Worm (Caenorhabditis elegans): ENCODE measurements around the gene ZK1055.4.

ZK1055.4 gene

ce11 chrV:6559585-6559984 lies 22.3 kb upstream of the ZK1055.4 start (continued):
- TF ChIP-seq F23B12.7 (tag; optimal IDR thresholded peaks at IDR 0.05; ENCODE audit: insufficient read depth) (peak; percentile 57), Y95B8A.8 (GFP tag; IDR thresholded peaks at IDR 0.05) (0 out of 2 replicates have a peak, but pooled peaks have one; percentile 37), nfya-2 (GFP tag; IDR thresholded peaks at IDR 0.05) (no peak), bed-1 (GFP tag; IDR thresholded peaks at IDR 0.05) (no peak), lin-26 (GFP tag; IDR thresholded peaks at IDR 0.05) (peak; percentile 94)

DNA sequence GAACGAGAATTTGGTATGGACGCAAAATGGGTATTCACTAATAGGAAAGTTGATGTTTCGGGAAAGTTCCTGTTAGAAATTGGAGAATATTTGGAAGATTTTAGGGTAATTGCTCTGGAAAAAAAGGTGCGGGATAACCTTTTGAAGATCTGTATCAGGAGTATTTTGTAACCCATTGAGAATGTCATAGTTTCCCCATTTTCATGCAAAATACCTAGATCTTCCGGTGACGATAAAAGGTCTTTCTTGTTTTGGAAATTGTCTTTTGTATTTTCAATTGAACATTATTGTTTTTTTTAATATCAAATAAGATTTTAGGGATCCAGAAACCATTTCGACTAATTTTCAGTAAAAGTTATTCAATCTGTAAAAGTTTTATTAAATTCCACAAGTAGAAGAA lies 20.3 kb upstream of the ZK1055.4 start, which contains the start of gene spp-19:
TSS of gene spp-19 (minus strand) at position 101 of the 400 bp plus-strand sequence.
- TF ChIP-seq rpc-1 (optimal IDR thresholded peaks at IDR 0.05) (no peak), rpc-1 (tag; optimal IDR thresholded peaks at IDR 0.05) (no peak)

ce11 chrV:6565851-6566386 lies 15.9 kb upstream of the ZK1055.4 start, which contains the start of gene K04A8.1:
Gene K04A8.1 (plus strand): TSS chrV:6566336.
- TF ChIP-seq Y67H2A.10 (GFP tag; conservative IDR thresholded peaks at IDR 0.05) (no peak), ets-4 (GFP tag; optimal IDR thresholded peaks at IDR 0.05) (no peak), sea-2 (GFP tag; IDR thresholded peaks at IDR 0.05) (no peak), nhr-80 (tag; optimal IDR thresholded peaks at IDR 0.05) (peak; percentile 44), ztf-18 (tag; optimal IDR thresholded peaks at IDR 0.05) (no peak), dpff-1 (tag; optimal IDR thresholded peaks at IDR 0.05) (no peak)

ce11 chrV:6575406-6576130 lies 6.3 kb upstream of the ZK1055.4 start, which contains the start of gene fut-2:
Gene fut-2 (minus strand): TSS chrV:6575890.
- TF ChIP-seq C06A6.2 (GFP tag; conservative IDR thresholded peaks at IDR 0.05) = no peak
- no peak for TF ChIP-seq rec-8 (tag; optimal IDR thresholded peaks at IDR 0.05)
- no peak for TF ChIP-seq ztf-6 (GFP tag; IDR thresholded peaks at IDR 0.05)
- TF ChIP-seq mxl-1 (tag; optimal IDR thresholded peaks at IDR 0.05) = no peak
- no peak for TF ChIP-seq somi-1 (GFP tag; optimal IDR thresholded peaks at IDR 0.05)
- peak; percentile 84 for TF ChIP-seq nhr-80 (tag; optimal IDR thresholded peaks at IDR 0.05)
- TF ChIP-seq nhr-27 (tag; optimal IDR thresholded peaks at IDR 0.05) = no peak
- TF ChIP-seq nhr-179 (tag; optimal IDR thresholded peaks at IDR 0.05) = no peak
- no peak for TF ChIP-seq F22D6.2 (tag; optimal IDR thresholded peaks at IDR 0.05)

DNA sequence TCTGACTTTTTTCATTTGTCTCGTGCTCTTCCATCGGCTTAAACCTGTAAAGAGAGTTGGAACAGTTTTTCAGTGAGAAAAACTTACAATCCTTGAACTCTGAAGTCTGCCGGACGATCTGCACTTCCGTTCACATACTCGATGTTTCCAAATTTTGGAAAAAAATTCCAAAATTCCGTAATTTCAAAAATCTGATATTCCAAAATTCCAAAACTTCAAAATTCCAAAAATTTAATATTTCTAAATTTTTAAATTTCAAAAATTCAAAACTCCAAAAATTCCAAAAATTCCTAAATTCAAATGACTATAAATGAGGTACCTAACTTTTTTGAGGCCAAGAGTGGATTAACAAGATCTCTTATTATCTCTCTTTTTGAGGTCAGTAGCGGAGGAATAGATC lies 5.3 kb upstream of the ZK1055.4 start, which contains the start of gene EGAP9.4:
TSS of gene EGAP9.4 (plus strand) at position 301 of the 400 bp plus-strand sequence.
- TF ChIP-seq hrde-1 (tag; optimal IDR thresholded peaks at IDR 0.05; ENCODE audit: borderline replicate concordance) = no peak

ce11 chrV:6579992-6580391 lies 1.9 kb upstream of the ZK1055.4 start, which contains the start of gene EGAP9.3:
Gene EGAP9.3 (minus strand): TSS chrV:6580122.
- no peak for TF ChIP-seq lin-40 (tag; optimal IDR thresholded peaks at IDR 0.05)
- TF ChIP-seq sea-2 (GFP tag; IDR thresholded peaks at IDR 0.05) = no peak
- no peak for TF ChIP-seq F22D6.2 (tag; optimal IDR thresholded peaks at IDR 0.05)
- TF ChIP-seq nhr-80 (tag; optimal IDR thresholded peaks at IDR 0.05) = peak; percentile 59
- TF ChIP-seq unc-62 (GFP tag; optimal IDR thresholded peaks at IDR 0.05) = no peak
- TF ChIP-seq ekl-4 (GFP tag; IDR thresholded peaks at IDR 0.05) = no peak

DNA sequence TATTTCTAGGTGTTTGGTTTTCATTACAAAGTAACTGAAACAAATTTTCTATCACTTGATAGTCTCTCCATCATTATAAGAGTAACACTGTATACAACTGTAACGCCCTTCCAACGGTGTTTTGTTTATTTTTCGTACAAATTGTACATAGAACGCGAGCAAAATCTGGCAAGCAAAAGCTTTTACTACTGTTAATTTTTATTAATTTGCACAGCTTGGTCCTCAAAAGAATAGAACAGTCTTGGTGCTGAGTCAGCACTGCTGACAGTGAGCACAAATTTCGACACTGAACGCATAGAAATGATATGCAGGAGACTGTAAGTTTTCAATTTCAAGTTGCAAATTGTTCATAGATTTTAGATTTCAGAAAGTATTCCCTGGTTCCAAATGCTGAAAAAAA lies 8.4 kb downstream of the ZK1055.4 start, which contains the start of gene ZK1055.2:
TSS of gene ZK1055.2 (plus strand) at position 301 of the 400 bp plus-strand sequence.
- TF ChIP-seq ztf-26 (tag; optimal IDR thresholded peaks at IDR 0.05) = no peak
- TF ChIP-seq athp-1 (tag; optimal IDR thresholded peaks at IDR 0.05) = no peak
- no peak for TF ChIP-seq mes-4 (tag; optimal IDR thresholded peaks at IDR 0.05)
- no peak for TF ChIP-seq hmg-1.2 (GFP tag; IDR thresholded peaks at IDR 0.05)
- TF ChIP-seq ceh-58 (GFP tag; IDR thresholded peaks at IDR 0.05) = no peak

All from whole organism, young adult.